Worm (Caenorhabditis elegans): ENCODE measurements around the gene clec-135.

DNA sequence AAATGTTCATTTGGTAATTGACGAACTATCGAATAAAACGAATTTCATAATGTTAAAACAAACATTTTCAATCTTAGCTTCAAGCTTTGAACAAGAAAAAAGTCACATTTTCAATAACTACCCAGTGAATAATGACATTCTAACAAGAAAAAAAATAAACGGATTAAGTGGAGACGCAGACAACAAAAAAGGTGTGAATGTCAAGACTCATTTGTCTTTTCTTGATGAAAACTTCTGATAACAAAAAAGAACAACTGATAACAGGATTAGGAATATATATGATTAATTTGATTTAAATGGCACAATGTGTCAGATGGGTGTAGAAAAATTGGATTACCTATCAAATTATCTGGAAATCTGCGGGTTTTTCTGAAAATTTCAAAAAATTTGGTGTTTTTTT is 30.0 kb upstream of the clec-135 start:
- TF ChIP-seq ama-1 (optimal IDR thresholded peaks at IDR 0.05) (no peak), ces-1 (GFP tag; optimal IDR thresholded peaks at IDR 0.05) (no peak)

All from whole organism, L1 larva.